Worm (Caenorhabditis elegans): ENCODE measurements around the gene ost-1.

Gene ost-1

DNA sequence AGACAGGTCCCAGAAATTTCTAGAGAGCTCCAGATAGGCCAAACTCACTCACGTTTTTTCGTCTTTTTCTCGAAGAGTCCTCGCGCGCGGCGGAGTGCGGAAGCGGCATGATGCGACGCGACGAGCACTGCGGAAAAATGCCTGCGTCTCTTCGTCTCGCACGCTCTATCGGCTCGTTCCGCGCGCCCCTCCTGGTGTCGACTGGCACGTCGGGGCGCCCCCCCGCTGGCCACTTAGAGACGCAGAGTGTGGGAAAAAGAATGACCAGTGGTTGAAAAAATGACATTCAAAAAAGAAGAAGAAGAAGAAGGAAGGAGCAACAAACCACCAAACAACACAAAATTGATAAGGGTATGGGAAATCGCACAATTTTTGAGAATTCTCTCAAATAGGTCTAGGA lies 39.8 kb upstream of the ost-1 start, which contains the start of gene znf-782:
Gene znf-782, minus strand, starts transcription at position 96 of the 400 bp plus-strand sequence.
- TF ChIP-seq Y55F3AM.14 (GFP tag; optimal IDR thresholded peaks at IDR 0.05) (no peak), elt-1 (tag; optimal IDR thresholded peaks at IDR 0.05) (no peak), mdl-1 (tag; optimal IDR thresholded peaks at IDR 0.05) (peak; percentile 38 to 74), zag-1 (tag; optimal IDR thresholded peaks at IDR 0.05) (peak; percentile 8), nhr-6 (tag; optimal IDR thresholded peaks at IDR 0.05) (no peak), F13H6.1 (tag; optimal IDR thresholded peaks at IDR 0.05) (peak; percentile 75), ceh-82 (tag; optimal IDR thresholded peaks at IDR 0.05) (no peak), unc-55 (GFP tag; optimal IDR thresholded peaks at IDR 0.05) (no peak), ztf-1 (GFP tag; conservative IDR thresholded peaks at IDR 0.05) (no peak), nhr-237 (tag; optimal IDR thresholded peaks at IDR 0.05) (no peak), fos-1 (tag; optimal IDR thresholded peaks at IDR 0.05) (peak; percentile 41), lsy-2 (tag; optimal IDR thresholded peaks at IDR 0.05) (peak in 1 of 2 experiments; percentile 19), nhr-25 (tag; optimal IDR thresholded peaks at IDR 0.05) (no peak)

- TF ChIP-seq fos-1 (tag; optimal IDR thresholded peaks at IDR 0.05), result no peak
- no peak for TF ChIP-seq ceh-16 (tag; optimal IDR thresholded peaks at IDR 0.05)
- no peak for TF ChIP-seq skn-1 (tag; optimal IDR thresholded peaks at IDR 0.05)
- no peak for TF ChIP-seq egl-27 (tag; optimal IDR thresholded peaks at IDR 0.05)
- TF ChIP-seq sem-4 (tag; optimal IDR thresholded peaks at IDR 0.05), result no peak
- TF ChIP-seq Y55F3AM.14 (GFP tag; optimal IDR thresholded peaks at IDR 0.05), result no peak
- TF ChIP-seq crh-2 (tag; optimal IDR thresholded peaks at IDR 0.05), result no peak
- no peak for TF ChIP-seq nhr-23 (tag; optimal IDR thresholded peaks at IDR 0.05)
- no peak for TF ChIP-seq blmp-1 (tag; optimal IDR thresholded peaks at IDR 0.05; ENCODE audit: insufficient read depth)
- TF ChIP-seq nhr-77 (tag; optimal IDR thresholded peaks at IDR 0.05), result no peak
- TF ChIP-seq nhr-6 (tag; optimal IDR thresholded peaks at IDR 0.05), result no peak
- TF ChIP-seq ceh-82 (tag; optimal IDR thresholded peaks at IDR 0.05), result no peak
- no peak for TF ChIP-seq peb-1 (tag; optimal IDR thresholded peaks at IDR 0.05)
- TF ChIP-seq R02D3.7 (tag; optimal IDR thresholded peaks at IDR 0.05), result no peak
- TF ChIP-seq ZK546.5 (tag; optimal IDR thresholded peaks at IDR 0.05), result no peak
- TF ChIP-seq lsy-2 (tag; optimal IDR thresholded peaks at IDR 0.05), result no peak
- no peak for TF ChIP-seq F13H6.1 (tag; optimal IDR thresholded peaks at IDR 0.05)
- no peak for TF ChIP-seq ztf-11 (tag; optimal IDR thresholded peaks at IDR 0.05)
- TF ChIP-seq ama-1 (optimal IDR thresholded peaks at IDR 0.05), result no peak
Measured at ce11 chrIV:1068730-1069244, 38.4 kb upstream of the ost-1 start.

DNA sequence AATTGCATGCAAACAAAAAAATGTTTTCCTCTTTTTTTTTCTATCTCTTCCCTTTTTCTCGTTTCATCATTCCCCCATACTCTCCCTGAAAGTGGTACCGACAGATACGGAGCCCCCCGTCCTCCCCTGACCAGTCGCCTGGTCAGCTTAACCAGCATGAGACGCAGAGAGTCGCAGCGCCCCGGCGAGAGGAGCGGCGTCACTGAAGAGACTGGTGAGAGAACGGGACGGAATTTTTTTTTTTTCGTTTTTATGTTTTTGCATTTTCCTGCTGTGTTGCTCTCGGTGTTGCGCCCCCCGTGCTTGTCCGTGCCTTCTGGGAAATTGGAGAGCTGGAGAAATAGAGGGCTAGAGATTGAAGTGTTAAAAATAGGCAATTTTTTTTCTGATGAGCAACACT lies 36.8 kb upstream of the ost-1 start:
- peak; percentile 81 for TF ChIP-seq egl-27 (tag; optimal IDR thresholded peaks at IDR 0.05)
- TF ChIP-seq crh-2 (tag; optimal IDR thresholded peaks at IDR 0.05), result peak; percentile 52
- TF ChIP-seq mbf-1 (tag; optimal IDR thresholded peaks at IDR 0.05), result no peak
- peak; percentile 95 for TF ChIP-seq sma-9 (GFP tag; optimal IDR thresholded peaks at IDR 0.05)
- no peak for TF ChIP-seq sma-9 (tag; optimal IDR thresholded peaks at IDR 0.05)
- TF ChIP-seq nhr-12 (tag; optimal IDR thresholded peaks at IDR 0.05), result no peak
- peak; percentile 22 for TF ChIP-seq unc-62 (GFP tag; optimal IDR thresholded peaks at IDR 0.05)
- peak; percentile 15 for TF ChIP-seq nhr-77 (tag; optimal IDR thresholded peaks at IDR 0.05)
- peak; percentile 96 for TF ChIP-seq zag-1 (tag; optimal IDR thresholded peaks at IDR 0.05)
- TF ChIP-seq ztf-11 (tag; optimal IDR thresholded peaks at IDR 0.05), result no peak
- TF ChIP-seq fos-1 (tag; optimal IDR thresholded peaks at IDR 0.05), result peak; percentile 86
- TF ChIP-seq nhr-129 (tag; optimal IDR thresholded peaks at IDR 0.05), result peak; percentile 73
- peak; percentile 87 for TF ChIP-seq mdl-1 (tag; optimal IDR thresholded peaks at IDR 0.05)
- TF ChIP-seq lin-39 (tag; optimal IDR thresholded peaks at IDR 0.05), result no peak
- TF ChIP-seq nhr-21 (tag; optimal IDR thresholded peaks at IDR 0.05), result peak; percentile 67
- TF ChIP-seq unc-55 (GFP tag; optimal IDR thresholded peaks at IDR 0.05), result peak; percentile 96
- TF ChIP-seq nhr-11 (tag; optimal IDR thresholded peaks at IDR 0.05), result peak; percentile 45
- no peak for TF ChIP-seq nhr-10 (tag; optimal IDR thresholded peaks at IDR 0.05)
- TF ChIP-seq sem-4 (tag; optimal IDR thresholded peaks at IDR 0.05), result peak; percentile 82
- TF ChIP-seq ztf-4 (tag; optimal IDR thresholded peaks at IDR 0.05), result peak; percentile 4
- TF ChIP-seq skn-1 (tag; optimal IDR thresholded peaks at IDR 0.05), result no peak
- TF ChIP-seq ama-1 (optimal IDR thresholded peaks at IDR 0.05), result no peak
- peak; percentile 63 for TF ChIP-seq lin-13 (GFP tag; optimal IDR thresholded peaks at IDR 0.05)
- TF ChIP-seq mab-5 (tag; optimal IDR thresholded peaks at IDR 0.05), result peak; percentile 81
- peak; percentile 42 to 91 for TF ChIP-seq lsy-2 (tag; optimal IDR thresholded peaks at IDR 0.05)
- TF ChIP-seq F13H6.1 (tag; optimal IDR thresholded peaks at IDR 0.05), result peak; percentile 100
- peak; percentile 57 for TF ChIP-seq gmeb-1 (tag; optimal IDR thresholded peaks at IDR 0.05)
- TF ChIP-seq ceh-82 (tag; optimal IDR thresholded peaks at IDR 0.05), result peak; percentile 58
- peak; percentile 9 for TF ChIP-seq R02D3.7 (tag; optimal IDR thresholded peaks at IDR 0.05)
- peak; percentile 83 for TF ChIP-seq C34F6.9 (tag; optimal IDR thresholded peaks at IDR 0.05)
- TF ChIP-seq snpc-4 (tag; optimal IDR thresholded peaks at IDR 0.05), result peak; percentile 52
- peak; percentile 85 for TF ChIP-seq lin-11 (tag; optimal IDR thresholded peaks at IDR 0.05)
- TF ChIP-seq elt-1 (tag; optimal IDR thresholded peaks at IDR 0.05), result no peak
- TF ChIP-seq dmd-4 (tag; optimal IDR thresholded peaks at IDR 0.05), result no peak
